Worm (Caenorhabditis elegans) whole organism, late embryonic: ENCODE data around the gene C33G3.5.

Source experiments
- C08G9.2 ChIP-seq: sonication (generic microtip); optimal IDR thresholded peaks from 2 replicates; lab custom pipeline; 2016; ENCODE audit warnings: mild to moderate bottlenecking, missing genetic modification characterization, moderate library complexity, missing compliant biosample characterization
- F13H6.1 ChIP-seq: sonication (generic microtip); optimal IDR thresholded peaks from 2 replicates; lab custom pipeline; 2016; ENCODE audit warnings: missing genetic modification characterization, missing compliant biosample characterization
- Y22D7AL.16 ChIP-seq: sonication (generic microtip); optimal IDR thresholded peaks from 2 replicates; lab custom pipeline; 2016; ENCODE audit warnings: missing genetic modification characterization, missing compliant biosample characterization
- ama-1 ChIP-seq: fragments of 150-350 bp; optimal IDR thresholded peaks from 2 replicates; lab custom pipeline; 2014
- ceh-19 ChIP-seq: fragments of 200-800 bp; sonication (Bioruptor generic); optimal IDR thresholded peaks from 2 replicates; lab custom pipeline; 2018; ENCODE audit warnings: mild to moderate bottlenecking, missing genetic modification characterization, missing compliant biosample characterization
- ceh-22 ChIP-seq: sonication (generic microtip); optimal IDR thresholded peaks from 2 replicates; lab custom pipeline; 2017; ENCODE audit warnings: missing biosample characterization, missing genetic modification characterization
- ceh-24 ChIP-seq: sonication (generic microtip); optimal IDR thresholded peaks from 2 replicates; lab custom pipeline; 2016; ENCODE audit warnings: mild to moderate bottlenecking, missing genetic modification characterization, missing compliant biosample characterization
- ceh-30 ChIP-seq: fragments of 150-350 bp; optimal IDR thresholded peaks from 2 replicates; lab custom pipeline; 2014; ENCODE audit warnings: missing biosample characterization, missing genetic modification characterization
- ceh-34 ChIP-seq: sonication (generic microtip); optimal IDR thresholded peaks from 2 replicates; lab custom pipeline; 2016; ENCODE audit warnings: mild to moderate bottlenecking, missing genetic modification characterization, missing compliant biosample characterization
- ceh-45 ChIP-seq: fragments of 200-800 bp; sonication (Bioruptor generic); IDR thresholded peaks from 2 replicates; pipeline ENCODE4 v1.3.6; 2022; ENCODE audit warnings: missing genetic modification reagents, missing genetic modification characterization, missing compliant biosample characterization
- ceh-9 ChIP-seq: sonication (generic microtip); optimal IDR thresholded peaks from 2 replicates; lab custom pipeline; 2016; ENCODE audit warnings: mild to moderate bottlenecking, missing genetic modification characterization, inconsistent platforms, missing compliant biosample characterization
- che-1 ChIP-seq: sonication (generic microtip); optimal IDR thresholded peaks from 2 replicates; lab custom pipeline; 2016; ENCODE audit warnings: mild to moderate bottlenecking, missing genetic modification characterization, missing compliant biosample characterization
- dmd-4 ChIP-seq: sonication (generic microtip); optimal IDR thresholded peaks from 2 replicates; lab custom pipeline; 2016; ENCODE audit warnings: borderline replicate concordance, missing genetic modification characterization, missing compliant biosample characterization
- dve-1 ChIP-seq: sonication (generic microtip); optimal IDR thresholded peaks from 2 replicates; lab custom pipeline; 2017; ENCODE audit warnings: antibody characterized with exemption, mild to moderate bottlenecking, missing genetic modification characterization, missing compliant biosample characterization
- elt-2 ChIP-seq: sonication (generic microtip); optimal IDR thresholded peaks from 2 replicates; lab custom pipeline; 2016; ENCODE audit warnings: missing genetic modification reagents, missing genetic modification characterization, missing compliant biosample characterization
- elt-4 ChIP-seq: sonication (generic microtip); optimal IDR thresholded peaks from 2 replicates; lab custom pipeline; 2016; ENCODE audit warnings: missing genetic modification characterization, missing compliant biosample characterization
- ets-4 ChIP-seq: sonication (generic microtip); optimal IDR thresholded peaks from 2 replicates; lab custom pipeline; 2016; ENCODE audit warnings: missing genetic modification characterization, missing compliant biosample characterization
- eyg-1 ChIP-seq: sonication (generic microtip); optimal IDR thresholded peaks from 2 replicates; lab custom pipeline; 2016; ENCODE audit warnings: missing genotype, missing genetic modification characterization, missing compliant biosample characterization
- fkh-10 ChIP-seq: fragments of 150-350 bp; optimal IDR thresholded peaks from 2 replicates; lab custom pipeline; 2014; ENCODE audit warnings: missing biosample characterization, missing genetic modification reagents, missing genetic modification characterization
- fkh-6 ChIP-seq: sonication (generic microtip); optimal IDR thresholded peaks from 2 replicates; lab custom pipeline; 2016; ENCODE audit warnings: missing genetic modification characterization, missing compliant biosample characterization
- gmeb-2 ChIP-seq: sonication (generic microtip); optimal IDR thresholded peaks from 2 replicates; lab custom pipeline; 2016; ENCODE audit warnings: missing genetic modification characterization, inconsistent platforms, missing compliant biosample characterization
- hlh-15 ChIP-seq: sonication (generic microtip); optimal IDR thresholded peaks from 2 replicates; lab custom pipeline; 2016; ENCODE audit warnings: missing genetic modification characterization, missing compliant biosample characterization
- hlh-30 ChIP-seq: sonication (generic microtip); optimal IDR thresholded peaks from 2 replicates; lab custom pipeline; 2017; ENCODE audit warnings: antibody characterized with exemption, missing genetic modification characterization, missing compliant biosample characterization; ENCODE audit not compliant: insufficient read depth
- lim-6 ChIP-seq: sonication (generic microtip); optimal IDR thresholded peaks from 2 replicates; lab custom pipeline; 2016; ENCODE audit warnings: missing genetic modification characterization, missing compliant biosample characterization
- lin-11 ChIP-seq: fragments of 200-800 bp; sonication (Bioruptor generic); optimal IDR thresholded peaks from 2 replicates; lab custom pipeline; 2018; ENCODE audit warnings: mild to moderate bottlenecking, missing genetic modification characterization, missing compliant biosample characterization
- madf-2 ChIP-seq: sonication (generic microtip); optimal IDR thresholded peaks from 2 replicates; lab custom pipeline; 2017; ENCODE audit warnings: missing genetic modification characterization, missing compliant biosample characterization
- mec-3 ChIP-seq: sonication (generic microtip); optimal IDR thresholded peaks from 2 replicates; lab custom pipeline; 2016; ENCODE audit warnings: borderline replicate concordance, missing genetic modification characterization, missing compliant biosample characterization
- nfya-1 ChIP-seq: sonication (generic microtip); optimal IDR thresholded peaks from 2 replicates; lab custom pipeline; 2017; ENCODE audit warnings: missing genetic modification characterization, mild to moderate bottlenecking, missing compliant biosample characterization, antibody characterized with exemption, moderate library complexity
- nhr-232 ChIP-seq: sonication (generic microtip); optimal IDR thresholded peaks from 2 replicates; lab custom pipeline; 2016; ENCODE audit warnings: missing genetic modification characterization, missing compliant biosample characterization
- npax-4 ChIP-seq: sonication (generic microtip); optimal IDR thresholded peaks from 2 replicates; lab custom pipeline; 2016; ENCODE audit warnings: missing genetic modification characterization, missing compliant biosample characterization
- odd-2 ChIP-seq: sonication (generic microtip); optimal IDR thresholded peaks from 2 replicates; lab custom pipeline; 2017; ENCODE audit warnings: antibody characterized with exemption, mild to moderate bottlenecking, missing genetic modification characterization, missing compliant biosample characterization
- pag-3 ChIP-seq: sonication (generic microtip); optimal IDR thresholded peaks from 2 replicates; lab custom pipeline; 2016; ENCODE audit warnings: missing compliant biosample characterization, missing genetic modification characterization, borderline replicate concordance
- pat-9 ChIP-seq: fragments of 200-800 bp; sonication (Bioruptor generic); optimal IDR thresholded peaks from 2 replicates; lab custom pipeline; 2018; ENCODE audit warnings: mild to moderate bottlenecking, missing genetic modification characterization, moderate library complexity, missing compliant biosample characterization
- pha-2 ChIP-seq: sonication (generic microtip); optimal IDR thresholded peaks from 2 replicates; lab custom pipeline; 2017; ENCODE audit warnings: mild to moderate bottlenecking, missing genetic modification characterization, missing compliant biosample characterization
- pqm-1 ChIP-seq: sonication (generic microtip); optimal IDR thresholded peaks from 2 replicates; lab custom pipeline; 2016; ENCODE audit warnings: missing genetic modification characterization, missing compliant biosample characterization
- pros-1 ChIP-seq: fragments of 150-350 bp; optimal IDR thresholded peaks from 2 replicates; lab custom pipeline; 2014; ENCODE audit warnings: missing biosample characterization, missing genetic modification reagents, missing genetic modification characterization
- sox-2 ChIP-seq: fragments of 200-800 bp; sonication (Bioruptor generic); IDR thresholded peaks from 2 replicates; pipeline ENCODE4 v1.3.6; 2022; ENCODE audit warnings: missing genetic modification reagents, missing genetic modification characterization, missing compliant biosample characterization
- sox-4 ChIP-seq: sonication (generic microtip); optimal IDR thresholded peaks from 2 replicates; lab custom pipeline; 2017; ENCODE audit warnings: mild to moderate bottlenecking, missing genetic modification characterization, inconsistent platforms, missing compliant biosample characterization
- syd-9 ChIP-seq: sonication (generic microtip); optimal IDR thresholded peaks from 2 replicates; lab custom pipeline; 2016; ENCODE audit warnings: mild to moderate bottlenecking, missing genetic modification characterization, moderate library complexity, missing compliant biosample characterization
- tbx-7 ChIP-seq: sonication (generic microtip); optimal IDR thresholded peaks from 2 replicates; lab custom pipeline; 2016; ENCODE audit warnings: missing genotype, missing genetic modification characterization, missing compliant biosample characterization
- unc-3 ChIP-seq, 2 experiments: fragments of 200-800 bp in 1 of 2; sonication (Bioruptor generic) in 1 of 2; sonication (generic microtip) in 1 of 2; conservative IDR thresholded peaks in 1 of 2; optimal IDR thresholded peaks in 1 of 2; 2 replicates each; pipeline versions ENCODE4 v1.3.6 to Lab custom; 2016 to 2022; ENCODE audit warnings: missing compliant biosample characterization in 2 of 2, missing genetic modification characterization in 2 of 2, missing genetic modification reagents in 1 of 2
- unc-55 ChIP-seq: sonication (generic microtip); optimal IDR thresholded peaks from 2 replicates; lab custom pipeline; 2017; ENCODE audit warnings: missing biosample characterization, missing genetic modification reagents, missing genetic modification characterization
- unc-86 ChIP-seq: sonication (generic microtip); optimal IDR thresholded peaks from 2 replicates; lab custom pipeline; 2016; ENCODE audit warnings: missing genetic modification characterization, missing compliant biosample characterization
- zip-5 ChIP-seq: sonication (generic microtip); optimal IDR thresholded peaks from 2 replicates; lab custom pipeline; 2016; ENCODE audit warnings: missing genetic modification characterization, missing compliant biosample characterization

The C33G3.5 gene

ce11 chrX:14070950-14071349 lies 7.5 kb downstream of the C33G3.5 start, which contains the start of gene C33G3.4:
Gene C33G3.4 (plus strand): TSS chrX:14071162.
- TF ChIP-seq nhr-232 (tag; lab: Kevin White, UChicago) (no peak), eyg-1 (tag; lab: Kevin White, UChicago) (no peak), elt-2 (peak; percentile 86)
- TF ChIP-seq, all 69 proteins: peak for 1

DNA sequence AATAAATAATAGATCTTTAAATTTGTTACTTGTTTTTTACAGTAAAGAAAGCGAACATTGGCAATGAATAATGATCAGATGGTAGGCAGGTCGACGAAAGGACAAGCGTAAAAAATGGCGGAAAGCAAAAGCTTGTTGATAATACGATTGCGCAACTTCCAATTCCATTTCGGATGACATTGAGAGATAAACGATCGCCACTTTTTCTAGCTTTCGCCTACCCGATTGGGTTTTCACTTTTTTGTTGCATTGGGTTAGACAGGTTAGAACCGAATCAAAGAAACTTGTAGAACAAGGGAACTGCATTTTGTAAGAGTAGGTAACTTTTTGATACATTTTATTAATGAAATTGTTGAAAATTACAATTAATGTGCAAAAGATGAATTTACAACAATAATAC lies 8.9 kb downstream of the C33G3.5 start:
- no peak for TF ChIP-seq elt-2
- TF ChIP-seq syd-9 (tag; lab: Kevin White, UChicago) = no peak
- no peak for TF ChIP-seq eyg-1 (tag; lab: Kevin White, UChicago)
- no peak for TF ChIP-seq dmd-4 (tag; lab: Kevin White, UChicago)
- TF ChIP-seq ceh-22 (tag; lab: Kevin White, UChicago) = no peak
- TF ChIP-seq ets-4 (tag; lab: Kevin White, UChicago) = no peak
- TF ChIP-seq ama-1 (lab: Kevin White, UChicago) = no peak
- TF ChIP-seq gmeb-2 (tag; lab: Kevin White, UChicago) = no peak

ce11 chrX:14067641-14068040 lies 10.8 kb downstream of the C33G3.5 start, which contains the start of gene lgc-21:
Gene lgc-21 (minus strand): TSS chrX:14067984.
- no peak for TF ChIP-seq C08G9.2 (tag; lab: Kevin White, UChicago)
- no peak for TF ChIP-seq unc-86
- no peak for TF ChIP-seq pha-2
- no peak for TF ChIP-seq ceh-30 (tag; lab: Kevin White, UChicago)

ce11 chrX:14063830-14064229 lies 14.6 kb downstream of the C33G3.5 start:
- peak; percentile 95 for TF ChIP-seq pat-9 (tag; lab: Kevin White, UChicago)
- TF ChIP-seq F13H6.1 (tag; lab: Kevin White, UChicago) = peak; percentile 91
- TF ChIP-seq pag-3 = peak; percentile 89
- peak; percentile 77 for TF ChIP-seq fkh-10
- TF ChIP-seq pqm-1 (tag; lab: Kevin White, UChicago) = peak; percentile 90
- peak; percentile 95 for TF ChIP-seq madf-2 (tag; lab: Kevin White, UChicago)
- peak; percentile 89 for TF ChIP-seq gmeb-2 (tag; lab: Kevin White, UChicago)
- TF ChIP-seq dve-1 (tag; lab: Kevin White, UChicago) = peak; percentile 91
- peak; percentile 95 for TF ChIP-seq ceh-34 (tag; lab: Kevin White, UChicago)
- peak; percentile 81 for TF ChIP-seq nfya-1 (tag; lab: Kevin White, UChicago)
- TF ChIP-seq hlh-30 = peak; percentile 81
- TF ChIP-seq tbx-7 (tag; lab: Kevin White, UChicago) = peak; percentile 67
- TF ChIP-seq ceh-9 = peak; percentile 94
- peak; percentile 94 for TF ChIP-seq ceh-19
- peak; percentile 46 for TF ChIP-seq ets-4 (tag; lab: Kevin White, UChicago)
- TF ChIP-seq odd-2 (tag; lab: Kevin White, UChicago) = peak; percentile 65
- TF ChIP-seq lin-11 (tag; lab: Kevin White, UChicago) = peak; percentile 91
- peak; percentile 84 for TF ChIP-seq C08G9.2 (tag; lab: Kevin White, UChicago)
- TF ChIP-seq unc-3 (GFP tag; conservative IDR thresholded peaks at IDR 0.05; lab: Robert Waterston, UW) = peak; percentile 94
- peak; percentile 91 for TF ChIP-seq unc-3 (tag; optimal IDR thresholded peaks at IDR 0.05; lab: Kevin White, UChicago)
- TF ChIP-seq che-1 (tag; lab: Kevin White, UChicago) = peak; percentile 92
- peak; percentile 77 for TF ChIP-seq ceh-24 (tag; lab: Kevin White, UChicago)
- peak; percentile 94 for TF ChIP-seq sox-2 (GFP tag; lab: Robert Waterston, UW)
- peak; percentile 90 for TF ChIP-seq unc-86
- TF ChIP-seq lim-6 (tag; lab: Kevin White, UChicago) = peak; percentile 88
- no peak for TF ChIP-seq elt-4 (tag; lab: Kevin White, UChicago)
- peak; percentile 80 for TF ChIP-seq zip-5 (tag; lab: Kevin White, UChicago)
- peak; percentile 50 for TF ChIP-seq pros-1 (tag; lab: Kevin White, UChicago)
- peak; percentile 40 for TF ChIP-seq mec-3 (tag; lab: Kevin White, UChicago)
- peak; percentile 88 for TF ChIP-seq Y22D7AL.16 (tag; lab: Kevin White, UChicago)
- peak; percentile 90 for TF ChIP-seq sox-4 (tag; lab: Kevin White, UChicago)
- TF ChIP-seq hlh-15 (tag; lab: Kevin White, UChicago) = peak; percentile 78
- TF ChIP-seq dmd-4 (tag; lab: Kevin White, UChicago) = peak; percentile 90
- no peak for TF ChIP-seq ceh-22 (tag; lab: Kevin White, UChicago)
- TF ChIP-seq elt-2 = peak; percentile 98
- peak; percentile 91 for TF ChIP-seq fkh-6 (tag; lab: Kevin White, UChicago)
- TF ChIP-seq ceh-45 (GFP tag; lab: Robert Waterston, UW) = peak; percentile 89
- peak; percentile 29 for TF ChIP-seq unc-55 (GFP tag; lab: Kevin White, UChicago)
- TF ChIP-seq npax-4 (tag; lab: Kevin White, UChicago) = peak; percentile 87
